Fruit fly (Drosophila melanogaster) whole organism: Measurements from ENCODE around the gene CalpC.

Source experiments
- Dll ChIP-seq: fragments of >200 bp; optimal IDR thresholded peaks from 2 replicates; lab custom pipeline; 2017
- EcR ChIP-seq, 2 experiments: fragments of >200 bp; optimal IDR thresholded peaks; 2 replicates each; lab custom pipeline; 2017; ENCODE audit warnings: missing biosample characterization in 2 of 2, missing genetic modification characterization in 2 of 2, missing genetic modification reagents in 2 of 2
- psq ChIP-seq: fragments of >200 bp; optimal IDR thresholded peaks from 2 replicates; lab custom pipeline; 2017
- usp ChIP-seq: fragments of >200 bp; optimal IDR thresholded peaks from 2 replicates; lab custom pipeline; 2017; ENCODE audit warnings: missing biosample characterization, missing genetic modification characterization, mixed read lengths

DNA sequence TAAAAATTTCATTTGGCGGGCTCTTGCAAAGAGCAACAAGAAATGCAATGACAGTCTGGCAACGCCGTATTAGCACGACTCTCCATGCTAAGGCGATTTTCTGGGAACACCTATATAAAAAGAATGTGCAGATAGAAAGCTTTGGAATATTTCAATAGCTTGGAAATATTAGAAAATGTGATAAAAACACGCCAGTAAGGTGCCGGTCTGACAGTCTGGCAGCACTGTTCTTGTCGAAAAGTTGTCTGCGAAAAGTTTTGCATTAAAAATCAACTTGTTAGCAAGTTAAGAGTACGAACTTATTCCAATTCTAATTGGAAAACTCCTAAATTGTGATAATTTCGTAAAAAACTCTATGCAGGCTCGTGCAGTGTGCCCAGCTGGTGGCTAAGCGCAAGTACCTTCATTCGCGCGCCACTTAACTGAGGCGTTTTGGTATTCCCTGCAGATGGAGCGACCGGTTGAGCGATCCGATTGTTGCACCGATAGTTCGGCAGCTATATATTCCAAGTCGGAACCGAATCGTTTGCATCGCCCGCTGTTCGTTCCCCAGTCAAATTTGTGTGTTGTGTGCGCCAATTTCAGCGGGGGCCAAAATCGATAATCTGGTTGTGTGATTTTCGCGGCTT lies 47.6 kb upstream of the CalpC start, which contains the start of gene eas:
- TF ChIP-seq Dll (lab: Kevin White, UChicago) = no peak
- no peak for TF ChIP-seq psq (lab: Kevin White, UChicago)
- TF ChIP-seq EcR (GFP tag; optimal IDR thresholded peaks at IDR 0.05; lab: Kevin White, UChicago) = no peak
- TF ChIP-seq usp = no peak
